Worm (Caenorhabditis elegans): ENCODE data around the gene lgc-8.

ce11 chrIV:14764719-14765173 lies 49.1 kb downstream of the lgc-8 start:
- TF ChIP-seq F13C5.2 (tag; optimal IDR thresholded peaks at IDR 0.05), result no peak
- TF ChIP-seq ama-1 (optimal IDR thresholded peaks at IDR 0.05), result no peak
- TF ChIP-seq tbx-37 (GFP tag; conservative IDR thresholded peaks at IDR 0.05), result no peak
- TF ChIP-seq sea-1 (GFP tag; conservative IDR thresholded peaks at IDR 0.05), result no peak
- no peak for TF ChIP-seq scrt-1 (GFP tag; IDR thresholded peaks at IDR 0.05)
- TF ChIP-seq flt-1 (GFP tag; IDR thresholded peaks at IDR 0.05), result no peak
- TF ChIP-seq ets-7 (tag; optimal IDR thresholded peaks at IDR 0.05), result no peak

Data from whole organism, early embryonic.